Fruit fly (Drosophila melanogaster) whole organism, embryonic: ENCODE data around the gene lute.
A peak's percentile ranks its signal among the peaks of the same experiment; 100 is the strongest.

ENCODE experiments used
- CG14710 ChIP-seq: fragments of 200-800 bp; sonication (Bioruptor generic); optimal IDR thresholded peaks from 3 replicates; lab custom pipeline; 2019; ENCODE audit warnings: missing biosample characterization, mild to moderate bottlenecking, missing genetic modification characterization, moderate library complexity
- Mrtf ChIP-seq: fragments of 200-800 bp; sonication (Bioruptor generic); IDR thresholded peaks from 3 replicates; pipeline ENCODE4 v1.3.6; 2022; ENCODE audit warnings: missing biosample characterization, missing genetic modification characterization
- NC2α ChIP-seq: fragments of 200-800 bp; sonication (Bioruptor generic); optimal IDR thresholded peaks from 2 replicates; lab custom pipeline; 2016; ENCODE audit warnings: missing biosample characterization, missing genetic modification characterization
- Sry-β ChIP-seq: fragments of 200-800 bp; sonication (Bioruptor generic); optimal IDR thresholded peaks from 2 replicates; lab custom pipeline; 2018; ENCODE audit warnings: missing biosample characterization, mild to moderate bottlenecking, missing genetic modification characterization, moderate library complexity
- caup ChIP-seq: fragments of 200-800 bp; sonication (Bioruptor generic); optimal IDR thresholded peaks from 3 replicates; lab custom pipeline; 2017; ENCODE audit warnings: missing biosample characterization, mild to moderate bottlenecking, missing genetic modification characterization, moderate library complexity; ENCODE audit not compliant: severe bottlenecking
- da ChIP-seq: fragments of 200-800 bp; sonication (Bioruptor generic); optimal IDR thresholded peaks from 2 replicates; lab custom pipeline; 2016; ENCODE audit warnings: missing biosample characterization, missing genetic modification characterization

DNA sequence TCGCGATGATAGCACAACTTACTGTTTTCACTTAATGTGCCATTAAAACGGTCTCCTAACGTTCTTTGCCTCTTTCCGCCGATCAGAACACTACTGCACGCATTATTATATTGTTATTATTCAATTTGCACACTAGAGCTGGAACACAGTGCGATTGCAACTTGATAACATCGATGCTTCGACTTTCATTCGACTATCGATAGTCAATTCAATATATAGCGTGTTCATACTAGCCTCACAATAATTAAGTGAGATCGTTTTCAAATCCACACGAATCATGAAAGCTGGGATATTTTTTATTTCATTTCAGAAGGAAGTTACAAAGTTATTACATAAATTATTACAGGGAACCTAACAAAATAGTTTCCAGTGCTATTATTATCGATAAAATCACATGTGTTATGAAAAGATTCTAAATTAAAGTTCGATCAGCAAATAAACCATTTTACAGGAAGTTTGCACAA is 21.6 kb downstream of the lute start:
- peak; percentile 11 for TF ChIP-seq caup (GFP tag; lab: Kevin White, UChicago)
- TF ChIP-seq NC2α = no peak
- no peak for TF ChIP-seq Mrtf (GFP tag; lab: Robert Waterston, UW)
- TF ChIP-seq CG14710 (tag; lab: Kevin White, UChicago) = peak; percentile 2
- no peak for TF ChIP-seq Sry-β
- TF ChIP-seq da (GFP tag; lab: Kevin White, UChicago) = no peak
